Worm (Caenorhabditis elegans) whole organism, L1 larva: ENCODE results near the gene hum-5.
A peak's percentile ranks its signal among the peaks of the same experiment; 100 is the strongest.

ENCODE experiments used
- ceh-63 ChIP-seq: fragments of 200-800 bp; sonication (Bioruptor generic); optimal IDR thresholded peaks from 2 replicates; lab custom pipeline; 2018; ENCODE audit warnings: mild to moderate bottlenecking, missing genetic modification characterization, missing compliant biosample characterization
- ceh-8 ChIP-seq: fragments of 200-800 bp; sonication (Bioruptor generic); optimal IDR thresholded peaks from 2 replicates; lab custom pipeline; 2018; ENCODE audit warnings: mild to moderate bottlenecking, missing genetic modification characterization, moderate library complexity, missing compliant biosample characterization
- ceh-82 ChIP-seq, 3 experiments: fragments of 150-350 bp in 1 of 3; sonication (generic microtip) in 2 of 3; optimal IDR thresholded peaks; 2 replicates each; lab custom pipeline; 2014 to 2017; ENCODE audit warnings: missing biosample characterization in 3 of 3, missing genetic modification characterization in 3 of 3
- dpl-1 ChIP-seq, 3 experiments: fragments of 150-350 bp in 2 of 3; sonication (generic microtip) in 1 of 3; optimal IDR thresholded peaks; 2 replicates each; lab custom pipeline; 2014 to 2017; ENCODE audit warnings: missing biosample characterization in 3 of 3, missing genetic modification characterization in 3 of 3, missing genetic modification reagents in 3 of 3
- dsc-1 ChIP-seq: sonication (generic microtip); optimal IDR thresholded peaks from 2 replicates; lab custom pipeline; 2016; ENCODE audit warnings: mild to moderate bottlenecking, missing genetic modification characterization, missing compliant biosample characterization
- efl-1 ChIP-seq, 4 experiments: fragments of 150-350 bp; optimal IDR thresholded peaks in 3 of 4; peaks in 1 of 4; 1 replicate in 1 of 4; 2 replicates in 3 of 4; lab custom pipeline; 2014; ENCODE audit warnings: missing biosample characterization in 2 of 4, missing genetic modification characterization in 2 of 4, missing genetic modification reagents in 2 of 4
- egl-13 ChIP-seq: sonication (generic microtip); optimal IDR thresholded peaks from 2 replicates; lab custom pipeline; 2016; ENCODE audit warnings: missing genotype, missing genetic modification reagents, missing genetic modification characterization, missing compliant biosample characterization
- elt-2 ChIP-seq: sonication (generic microtip); optimal IDR thresholded peaks from 2 replicates; lab custom pipeline; 2016; ENCODE audit warnings: missing genetic modification characterization, mild to moderate bottlenecking, inconsistent platforms, missing compliant biosample characterization, missing genetic modification reagents
- elt-3 ChIP-seq, 6 experiments: fragments of 150-350 bp in 1 of 6; sonication (generic microtip); optimal IDR thresholded peaks; 2 replicates each; lab custom pipeline; 2017 to 2018; ENCODE audit warnings: missing biosample characterization in 6 of 6, missing genetic modification characterization in 6 of 6, inconsistent platforms in 1 of 6
- fkh-10 ChIP-seq: sonication (generic microtip); optimal IDR thresholded peaks from 2 replicates; lab custom pipeline; 2017; ENCODE audit warnings: missing biosample characterization, missing genetic modification reagents, missing genetic modification characterization
- fkh-8 ChIP-seq: sonication (generic microtip); optimal IDR thresholded peaks from 2 replicates; lab custom pipeline; 2016; ENCODE audit warnings: mild to moderate bottlenecking, missing genetic modification characterization, missing compliant biosample characterization
- fos-1 ChIP-seq: fragments of 150-350 bp; optimal IDR thresholded peaks from 2 replicates; lab custom pipeline; 2014; ENCODE audit warnings: missing biosample characterization, missing genetic modification characterization
- hlh-4 ChIP-seq: sonication (generic microtip); optimal IDR thresholded peaks from 2 replicates; lab custom pipeline; 2016; ENCODE audit warnings: mild to moderate bottlenecking, missing genetic modification characterization, missing compliant biosample characterization
- irx-1 ChIP-seq: sonication (generic microtip); optimal IDR thresholded peaks from 2 replicates; lab custom pipeline; 2016; ENCODE audit warnings: missing genetic modification characterization, missing compliant biosample characterization
- isw-1 ChIP-seq: fragments of 200-800 bp; sonication (Bioruptor generic); IDR thresholded peaks from 2 replicates; pipeline ENCODE4 v1.3.6; 2022; ENCODE audit warnings: missing genetic modification characterization, missing compliant biosample characterization
- jun-1 ChIP-seq: fragments of 150-350 bp; optimal IDR thresholded peaks from 2 replicates; lab custom pipeline; 2014; ENCODE audit warnings: missing biosample characterization, missing genetic modification reagents, missing genetic modification characterization
- lin-14 ChIP-seq: fragments of 200-800 bp; sonication (Bioruptor generic); optimal IDR thresholded peaks from 2 replicates; lab custom pipeline; 2018; ENCODE audit warnings: mild to moderate bottlenecking, missing genetic modification characterization, moderate library complexity, missing compliant biosample characterization
- lin-15B ChIP-seq: fragments of 150-350 bp; sonication (generic microtip); optimal IDR thresholded peaks from 3 replicates; lab custom pipeline; 2014; ENCODE audit warnings: missing biosample characterization, missing genetic modification characterization
- lin-35 ChIP-seq, 2 experiments: fragments of 150-350 bp; optimal IDR thresholded peaks; 2 replicates each; lab custom pipeline; 2014; ENCODE audit warnings: missing biosample characterization in 2 of 2, missing genetic modification characterization in 2 of 2, missing genetic modification reagents in 2 of 2
- lsy-2 ChIP-seq, 2 experiments: fragments of 150-350 bp; optimal IDR thresholded peaks; 2 replicates each; lab custom pipeline; 2014; ENCODE audit warnings: missing biosample characterization in 2 of 2, missing genetic modification characterization in 2 of 2
- mdl-1 ChIP-seq, 2 experiments: fragments of 150-350 bp; optimal IDR thresholded peaks; 2 replicates each; lab custom pipeline; 2014 to 2017; ENCODE audit warnings: missing biosample characterization in 2 of 2, missing genetic modification characterization in 2 of 2, inconsistent platforms in 1 of 2
- mep-1 ChIP-seq: fragments of 150-350 bp; optimal IDR thresholded peaks from 2 replicates; lab custom pipeline; 2014; ENCODE audit warnings: missing biosample characterization, missing genetic modification characterization
- nhr-12 ChIP-seq: sonication (generic microtip); optimal IDR thresholded peaks from 2 replicates; lab custom pipeline; 2017; ENCODE audit warnings: missing biosample characterization, missing genetic modification characterization
- nhr-19 ChIP-seq: fragments of 200-800 bp; sonication (Bioruptor generic); conservative IDR thresholded peaks from 2 replicates; pipeline ENCODE4 v1.3.6; 2022; ENCODE audit warnings: missing genetic modification characterization, missing compliant biosample characterization
- nhr-20 ChIP-seq: sonication (generic microtip); optimal IDR thresholded peaks from 2 replicates; lab custom pipeline; 2016; ENCODE audit warnings: mild to moderate bottlenecking, missing genetic modification characterization, missing compliant biosample characterization
- nhr-28 ChIP-seq: fragments of 150-350 bp; optimal IDR thresholded peaks from 2 replicates; lab custom pipeline; 2014; ENCODE audit warnings: missing biosample characterization, missing genetic modification characterization
- nhr-47 ChIP-seq: sonication (generic microtip); optimal IDR thresholded peaks from 2 replicates; lab custom pipeline; 2016; ENCODE audit warnings: mild to moderate bottlenecking, missing genetic modification characterization, moderate library complexity, missing compliant biosample characterization
- nhr-71 ChIP-seq: sonication (generic microtip); optimal IDR thresholded peaks from 2 replicates; lab custom pipeline; 2016; ENCODE audit warnings: mild to moderate bottlenecking, missing genetic modification characterization, moderate library complexity, missing compliant biosample characterization
- nhr-76 ChIP-seq: sonication (generic microtip); optimal IDR thresholded peaks from 2 replicates; lab custom pipeline; 2017; ENCODE audit warnings: missing biosample characterization, missing genetic modification characterization
- nhr-84 ChIP-seq: sonication (generic microtip); optimal IDR thresholded peaks from 2 replicates; lab custom pipeline; 2017; ENCODE audit warnings: missing biosample characterization, missing genetic modification characterization
- nhr-85 ChIP-seq: sonication (generic microtip); peaks from one replicate; lab custom pipeline; 2016; ENCODE audit warnings: missing genetic modification characterization, inconsistent platforms, missing compliant biosample characterization
- nhr-90 ChIP-seq: sonication (generic microtip); optimal IDR thresholded peaks from 2 replicates; lab custom pipeline; 2016; ENCODE audit warnings: mild to moderate bottlenecking, missing genetic modification characterization, missing compliant biosample characterization; ENCODE audit not compliant: poor library complexity
- rnt-1 ChIP-seq: sonication (generic microtip); optimal IDR thresholded peaks from 2 replicates; lab custom pipeline; 2016; ENCODE audit warnings: mild to moderate bottlenecking, missing genetic modification characterization, moderate library complexity, missing compliant biosample characterization
- skn-1 ChIP-seq: fragments of 150-350 bp; optimal IDR thresholded peaks from 2 replicates; lab custom pipeline; 2014; ENCODE audit warnings: missing biosample characterization, missing genetic modification characterization
- snu-23 ChIP-seq: sonication (generic microtip); optimal IDR thresholded peaks from 2 replicates; lab custom pipeline; 2016; ENCODE audit warnings: missing genetic modification characterization, missing compliant biosample characterization
- sptf-1 ChIP-seq: fragments of 150-350 bp; optimal IDR thresholded peaks from 2 replicates; lab custom pipeline; 2014; ENCODE audit warnings: missing biosample characterization, missing genetic modification characterization
- tbx-2 ChIP-seq: sonication (generic microtip); optimal IDR thresholded peaks from 2 replicates; lab custom pipeline; 2016; ENCODE audit warnings: missing genetic modification characterization, missing compliant biosample characterization
- unc-30 ChIP-seq: sonication (generic microtip); optimal IDR thresholded peaks from 2 replicates; lab custom pipeline; 2017; ENCODE audit warnings: missing biosample characterization, missing genetic modification characterization
- unc-62 ChIP-seq: fragments of 150-350 bp; optimal IDR thresholded peaks from 2 replicates; lab custom pipeline; 2014; ENCODE audit warnings: missing biosample characterization, missing genetic modification reagents, missing genetic modification characterization
- vab-15 ChIP-seq: sonication (generic microtip); optimal IDR thresholded peaks from 2 replicates; lab custom pipeline; 2017; ENCODE audit warnings: missing genotype, mild to moderate bottlenecking, missing genetic modification characterization, missing compliant biosample characterization
- zag-1 ChIP-seq: fragments of 150-350 bp; optimal IDR thresholded peaks from 2 replicates; lab custom pipeline; 2014; ENCODE audit warnings: missing biosample characterization, missing genetic modification characterization
- ztf-4 ChIP-seq: fragments of 150-350 bp; optimal IDR thresholded peaks from 2 replicates; lab custom pipeline; 2014; ENCODE audit warnings: missing biosample characterization, missing genetic modification characterization

Gene hum-5

DNA sequence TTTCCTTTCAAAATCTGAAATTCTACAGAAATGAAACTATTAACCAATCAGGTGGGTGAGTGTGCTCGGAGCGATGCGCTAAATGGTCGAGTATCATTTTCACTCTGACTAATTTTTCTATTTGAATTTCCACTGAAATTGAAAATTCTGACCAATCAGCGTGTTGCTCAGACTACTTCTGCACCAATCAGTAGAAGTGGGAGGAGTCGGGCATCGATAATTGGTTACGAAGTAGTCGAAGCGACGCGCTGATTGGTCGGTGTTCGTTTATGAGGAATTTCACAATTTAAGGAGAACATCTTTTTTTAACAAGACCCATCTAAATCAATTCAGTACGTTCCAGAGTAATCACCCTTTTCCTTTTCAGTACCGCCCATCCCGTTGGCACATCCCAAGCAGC is 27.5 kb downstream of the hum-5 start:
- TF ChIP-seq fkh-10 (GFP tag; lab: Kevin White, UChicago) (no peak), isw-1 (GFP tag; lab: Robert Waterston, UW) (no peak), zag-1 (tag; lab: Kevin White, UChicago) (no peak), nhr-19 (no peak), vab-15 (tag; lab: Kevin White, UChicago) (no peak), nhr-84 (tag; lab: Kevin White, UChicago) (no peak), mdl-1 (tag; optimal IDR thresholded peaks at IDR 0.05; lab: Kevin White, UChicago) (no peak), skn-1 (tag; lab: Kevin White, UChicago) (no peak), elt-3 (tag; optimal IDR thresholded peaks at IDR 0.05; lab: Kevin White, UChicago) (no peak), unc-30 (no peak), nhr-71 (no peak), rnt-1 (tag; lab: Kevin White, UChicago) (no peak)
- TF ChIP-seq, all 84 proteins: peak for 0

DNA sequence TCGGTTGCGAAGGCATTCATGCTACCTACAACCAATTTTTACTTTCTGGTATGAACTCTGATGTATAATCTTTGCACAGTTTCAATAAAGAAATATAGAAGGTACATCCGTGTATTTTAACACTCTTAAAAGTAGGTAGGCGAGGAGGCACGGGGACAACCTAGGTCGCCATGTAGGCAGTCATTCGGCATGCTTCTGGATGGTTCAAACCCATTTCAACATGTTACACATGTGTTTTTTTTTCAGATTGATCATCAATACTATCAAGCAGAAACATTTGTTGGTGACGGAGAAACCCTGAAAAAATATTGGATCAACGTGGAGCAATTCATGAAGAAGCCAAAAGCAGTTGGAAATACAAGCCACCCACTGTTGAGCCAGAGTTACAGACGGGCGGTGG is 29.6 kb downstream of the hum-5 start:
- TF ChIP-seq ztf-4 (tag; lab: Kevin White, UChicago) = no peak
- TF ChIP-seq fkh-10 (GFP tag; lab: Kevin White, UChicago) = no peak
- no peak for TF ChIP-seq efl-1 (optimal IDR thresholded peaks at IDR 0.05; lab: Kevin White, UChicago)
- peak in 1 of 2 experiments; percentile 64 for TF ChIP-seq efl-1 (GFP tag; optimal IDR thresholded peaks at IDR 0.05 in 1 of 2; lab: Kevin White, UChicago)

DNA sequence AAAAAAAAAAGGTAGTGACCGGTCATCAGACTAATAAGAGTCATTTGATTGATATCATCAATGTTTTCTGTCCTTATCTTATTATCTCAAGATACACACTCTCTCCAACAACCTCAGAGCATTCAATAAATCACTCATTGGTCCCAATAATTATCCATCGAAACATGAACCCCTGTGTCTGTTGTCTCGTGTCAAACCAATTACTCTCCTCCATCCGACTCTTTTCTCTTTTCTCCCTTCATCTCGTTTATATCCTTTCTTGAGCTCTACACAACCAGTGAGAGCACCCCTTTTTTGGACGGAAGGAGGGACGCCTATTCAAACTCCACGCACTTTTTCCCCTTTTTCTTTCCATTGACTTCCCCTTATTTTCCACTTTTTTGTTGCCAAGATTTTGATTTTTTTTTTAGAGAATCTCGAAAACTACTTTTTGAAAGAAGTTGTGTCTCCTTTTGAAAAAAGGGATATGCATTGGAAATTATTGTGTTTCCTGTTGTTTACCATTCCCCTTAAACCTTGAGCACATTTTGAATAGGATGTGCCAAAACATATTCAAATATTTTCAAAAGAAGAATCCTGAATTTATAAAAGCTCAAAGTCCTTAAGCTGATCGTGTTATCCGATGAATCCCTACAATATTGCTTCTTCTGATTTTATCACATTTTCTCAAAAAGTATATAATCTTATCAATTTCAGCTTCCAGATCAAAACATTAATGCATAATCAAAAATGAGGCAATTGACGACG is 31.0 kb downstream of the hum-5 start, which contains the start of gene pxd-1:
pxd-1 (plus strand) TSS at position 697 of the 747 bp plus-strand sequence.
- TF ChIP-seq ceh-8 (GFP tag; lab: Kevin White, UChicago) (no peak), nhr-19 (0 out of 2 replicates have a peak, but pooled peaks have one; percentile 3), skn-1 (tag; lab: Kevin White, UChicago) (peak; percentile 4), lsy-2 (tag; optimal IDR thresholded peaks at IDR 0.05; lab: Kevin White, UChicago) (peak; percentile 4 to 37), nhr-85 (peak; percentile 13), lin-35 (GFP tag; optimal IDR thresholded peaks at IDR 0.05; lab: Kevin White, UChicago) (peak; percentile 5 to 8), lin-14 (GFP tag; lab: Kevin White, UChicago) (peak; percentile 78), mep-1 (tag; lab: Kevin White, UChicago) (no peak), elt-2 (tag; lab: Kevin White, UChicago) (no peak), nhr-71 (peak; percentile 55), irx-1 (tag; lab: Kevin White, UChicago) (peak; percentile 12), dsc-1 (tag; lab: Kevin White, UChicago) (peak; percentile 31), vab-15 (tag; lab: Kevin White, UChicago) (peak; percentile 37), rnt-1 (tag; lab: Kevin White, UChicago) (peak; percentile 58), fkh-10 (GFP tag; lab: Kevin White, UChicago) (peak; percentile 56), nhr-47 (tag; lab: Kevin White, UChicago) (no peak), snu-23 (GFP tag; lab: Kevin White, UChicago) (peak; percentile 18)

DNA sequence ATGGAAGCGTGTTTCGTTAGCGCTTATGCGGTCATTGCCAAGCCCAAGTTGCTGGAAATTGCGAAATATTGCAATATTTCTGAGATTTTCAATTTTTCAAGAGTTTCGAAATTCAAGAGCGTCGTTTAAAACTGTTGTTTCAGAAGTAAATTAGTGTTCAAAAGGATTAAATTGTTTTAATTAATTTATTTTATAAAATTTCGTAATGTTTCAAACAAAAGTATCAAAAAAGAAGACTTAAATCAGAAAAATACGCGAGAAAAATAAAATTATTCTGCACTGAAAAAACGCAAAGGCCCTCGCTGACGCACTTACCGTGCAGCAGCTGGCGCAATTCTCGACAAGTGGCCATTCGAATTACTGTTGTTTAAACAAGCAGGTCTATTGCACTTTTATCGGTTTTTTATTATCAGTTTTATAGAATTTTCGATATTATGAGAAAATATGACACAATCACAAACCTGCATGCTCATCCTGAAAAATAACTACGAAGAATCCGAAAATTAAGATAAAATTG is 32.5 kb downstream of the hum-5 start, which contains the start of gene tif-1A:
tif-1A (minus strand) TSS at position 51 of the 517 bp plus-strand sequence.
- TF ChIP-seq nhr-84 (tag; lab: Kevin White, UChicago) = no peak
- TF ChIP-seq mdl-1 (tag; optimal IDR thresholded peaks at IDR 0.05; lab: Kevin White, UChicago) = peak in 1 of 2 experiments; percentile 67
- TF ChIP-seq nhr-28 (tag; lab: Kevin White, UChicago) = no peak
- peak; percentile 67 for TF ChIP-seq lin-15B (tag; lab: Kevin White, UChicago)
- no peak for TF ChIP-seq nhr-76 (tag; lab: Kevin White, UChicago)
- no peak for TF ChIP-seq sptf-1 (tag; lab: Kevin White, UChicago)
- peak; percentile 92 for TF ChIP-seq lsy-2 (tag; optimal IDR thresholded peaks at IDR 0.05; lab: Kevin White, UChicago)
- TF ChIP-seq snu-23 (GFP tag; lab: Kevin White, UChicago) = peak; percentile 89
- TF ChIP-seq ceh-63 = no peak
- peak; percentile 81 to 91 (median 89) for TF ChIP-seq ceh-82 (tag; optimal IDR thresholded peaks at IDR 0.05; lab: Kevin White, UChicago)
- TF ChIP-seq jun-1 = peak; percentile 62
- peak; percentile 83 for TF ChIP-seq nhr-19
- TF ChIP-seq fkh-8 (tag; lab: Kevin White, UChicago) = peak; percentile 62
- TF ChIP-seq dpl-1 (GFP tag; optimal IDR thresholded peaks at IDR 0.05; lab: Kevin White, UChicago) = peak; percentile 79 to 85 (median 84)
- no peak for TF ChIP-seq nhr-12
- TF ChIP-seq tbx-2 (tag; lab: Kevin White, UChicago) = peak; percentile 82
- no peak for TF ChIP-seq unc-62
- TF ChIP-seq nhr-20 (tag; lab: Kevin White, UChicago) = peak; percentile 87
- TF ChIP-seq nhr-71 = peak; percentile 90
- TF ChIP-seq zag-1 (tag; lab: Kevin White, UChicago) = no peak
- TF ChIP-seq egl-13 (tag; lab: Kevin White, UChicago) = peak; percentile 63
- peak; percentile 84 for TF ChIP-seq lin-14 (GFP tag; lab: Kevin White, UChicago)
- TF ChIP-seq ztf-4 (tag; lab: Kevin White, UChicago) = peak; percentile 31
- peak; percentile 45 for TF ChIP-seq fos-1 (tag; lab: Kevin White, UChicago)
- TF ChIP-seq hlh-4 (tag; lab: Kevin White, UChicago) = no peak
- peak; percentile 92 for TF ChIP-seq nhr-90 (tag; lab: Kevin White, UChicago)
